Worm (Caenorhabditis elegans) whole organism, L4 larva: Measurements from ENCODE around the gene gck-3.
A peak's percentile ranks its signal among the peaks of the same experiment; 100 is the strongest.

Source experiments
- D1046.2 ChIP-seq: fragments of 200-800 bp; sonication (Bioruptor generic); IDR thresholded peaks from 2 replicates; pipeline ENCODE4 v1.3.6; 2022; ENCODE audit warnings: missing genetic modification characterization, missing compliant biosample characterization
- F26F4.8 ChIP-seq: fragments of 200-800 bp; sonication (Bioruptor generic); conservative IDR thresholded peaks from 2 replicates; pipeline ENCODE4 v1.3.6; 2022; ENCODE audit warnings: missing genetic modification characterization, missing compliant biosample characterization
- R02D3.7 ChIP-seq: fragments of 150-350 bp; sonication (generic microtip); optimal IDR thresholded peaks from 3 replicates; lab custom pipeline; 2014; ENCODE audit warnings: missing biosample characterization, missing genetic modification characterization
- T26A8.4 ChIP-seq: fragments of 200-800 bp; sonication (Bioruptor generic); IDR thresholded peaks from 2 replicates; pipeline ENCODE4 v1.3.6; 2022; ENCODE audit warnings: missing genetic modification characterization, missing compliant biosample characterization
- aha-1 ChIP-seq: fragments of 150-350 bp; peaks from one replicate; lab custom pipeline; 2014; ENCODE audit warnings: missing biosample characterization, missing genetic modification characterization
- daf-8 ChIP-seq: fragments of 200-800 bp; sonication (Bioruptor generic); IDR thresholded peaks from 2 replicates; pipeline ENCODE4 v1.3.6; 2022; ENCODE audit warnings: missing genetic modification characterization, missing compliant biosample characterization
- dmd-6 ChIP-seq: fragments of 200-800 bp; sonication (Bioruptor generic); IDR thresholded peaks from 2 replicates; pipeline ENCODE4 v1.3.6; 2022; ENCODE audit warnings: missing genetic modification reagents, missing genetic modification characterization, missing compliant biosample characterization
- dmd-9 ChIP-seq: fragments of 200-800 bp; sonication (Bioruptor generic); IDR thresholded peaks from 2 replicates; pipeline ENCODE4 v1.3.6; 2022; ENCODE audit warnings: missing genetic modification reagents, missing genetic modification characterization, missing compliant biosample characterization
- dve-1 ChIP-seq: sonication (generic microtip); optimal IDR thresholded peaks from 2 replicates; lab custom pipeline; 2017; ENCODE audit warnings: antibody characterized with exemption, mild to moderate bottlenecking, missing genetic modification characterization, missing compliant biosample characterization; ENCODE audit not compliant: insufficient read depth
- egl-43 ChIP-seq: fragments of 200-800 bp; sonication (Bioruptor generic); IDR thresholded peaks from 2 replicates; pipeline ENCODE4 v1.3.6; 2022; ENCODE audit warnings: missing genetic modification reagents, missing genetic modification characterization, missing compliant biosample characterization
- hif-1 ChIP-seq, 2 experiments: sonication (generic microtip); optimal IDR thresholded peaks; 2 replicates each; lab custom pipeline; 2016 to 2017; ENCODE audit warnings: missing compliant biosample characterization in 2 of 2, missing genetic modification characterization in 2 of 2, missing genetic modification reagents in 2 of 2, missing genotype in 2 of 2, mild to moderate bottlenecking in 1 of 2
- lin-1 ChIP-seq: fragments of 200-800 bp; sonication (Bioruptor generic); IDR thresholded peaks from 2 replicates; pipeline ENCODE4 v1.3.6; 2022; ENCODE audit warnings: missing genetic modification reagents, missing genetic modification characterization, missing compliant biosample characterization
- lin-13 ChIP-seq: fragments of 150-350 bp; optimal IDR thresholded peaks from 2 replicates; lab custom pipeline; 2014; ENCODE audit warnings: missing biosample characterization, missing genetic modification reagents, missing genetic modification characterization
- lir-3 ChIP-seq: sonication (generic microtip); optimal IDR thresholded peaks from 2 replicates; lab custom pipeline; 2016; ENCODE audit warnings: mild to moderate bottlenecking, missing genetic modification characterization, missing compliant biosample characterization
- mes-2 ChIP-seq: sonication (generic microtip); optimal IDR thresholded peaks from 2 replicates; lab custom pipeline; 2016; ENCODE audit warnings: missing genotype, mild to moderate bottlenecking, missing genetic modification characterization, missing compliant biosample characterization; ENCODE audit not compliant: poor library complexity, severe bottlenecking
- mxl-2 ChIP-seq: fragments of 200-800 bp; sonication (Bioruptor generic); conservative IDR thresholded peaks from 2 replicates; pipeline ENCODE4 v1.3.6; 2022; ENCODE audit warnings: missing genetic modification reagents, missing genetic modification characterization, missing compliant biosample characterization
- nhr-102 ChIP-seq: sonication (generic microtip); optimal IDR thresholded peaks from 2 replicates; lab custom pipeline; 2016; ENCODE audit warnings: mild to moderate bottlenecking, missing genetic modification characterization, moderate library complexity, missing compliant biosample characterization
- nhr-11 ChIP-seq: fragments of 150-350 bp; optimal IDR thresholded peaks from 2 replicates; lab custom pipeline; 2014; ENCODE audit warnings: missing biosample characterization, missing genetic modification characterization
- nhr-48 ChIP-seq: sonication (generic microtip); optimal IDR thresholded peaks from 2 replicates; lab custom pipeline; 2016; ENCODE audit warnings: mild to moderate bottlenecking, missing genetic modification characterization, missing compliant biosample characterization
- php-3 ChIP-seq: fragments of 200-800 bp; sonication (Bioruptor generic); IDR thresholded peaks from 2 replicates; pipeline ENCODE4 v1.3.6; 2022; ENCODE audit warnings: missing genetic modification reagents, missing genetic modification characterization, missing compliant biosample characterization
- pqm-1 ChIP-seq: sonication (generic microtip); optimal IDR thresholded peaks from 2 replicates; lab custom pipeline; 2017; ENCODE audit warnings: missing biosample characterization, missing genetic modification characterization
- set-16 ChIP-seq: fragments of 200-800 bp; sonication (Bioruptor generic); IDR thresholded peaks from 2 replicates; pipeline ENCODE4 v1.3.6; 2022; ENCODE audit warnings: missing genetic modification reagents, missing genetic modification characterization, missing compliant biosample characterization
- snpc-4 ChIP-seq: fragments of 150-350 bp; optimal IDR thresholded peaks from 2 replicates; lab custom pipeline; 2014; ENCODE audit warnings: missing biosample characterization, missing genetic modification characterization
- tag-97 ChIP-seq: fragments of 200-800 bp; sonication (Bioruptor generic); IDR thresholded peaks from 2 replicates; pipeline ENCODE4 v1.3.6; 2022; ENCODE audit warnings: missing genetic modification characterization, missing compliant biosample characterization
- unc-62 ChIP-seq, 3 experiments: fragments of 150-350 bp in 1 of 3; sonication (generic microtip); optimal IDR thresholded peaks in 2 of 3; peaks in 1 of 3; 1 replicate in 1 of 3; 2 replicates in 2 of 3; lab custom pipeline; 2014 to 2017; ENCODE audit warnings: missing biosample characterization in 3 of 3, missing genetic modification characterization in 3 of 3, missing genetic modification reagents in 3 of 3, missing genotype in 1 of 3
- vab-7 ChIP-seq: fragments of 200-800 bp; sonication (Bioruptor generic); IDR thresholded peaks from 2 replicates; pipeline ENCODE4 v1.3.6; 2022; ENCODE audit warnings: missing genetic modification reagents, missing genetic modification characterization, missing compliant biosample characterization
- zfp-2 ChIP-seq: sonication (generic microtip); optimal IDR thresholded peaks from 2 replicates; lab custom pipeline; 2016; ENCODE audit warnings: mild to moderate bottlenecking, missing genetic modification characterization, missing compliant biosample characterization
- zfp-3 ChIP-seq: fragments of 200-800 bp; sonication (Bioruptor generic); conservative IDR thresholded peaks from 2 replicates; pipeline ENCODE4 v1.3.6; 2022; ENCODE audit warnings: missing genetic modification reagents, missing genetic modification characterization, missing compliant biosample characterization
- ztf-11 ChIP-seq: fragments of 150-350 bp; optimal IDR thresholded peaks from 2 replicates; lab custom pipeline; 2014; ENCODE audit warnings: missing biosample characterization, missing genetic modification characterization

Gene gck-3

ce11 chrV:17951172-17951999 is 15.3 kb downstream of the gck-3 start, which contains the start of gene Y59A8B.24 (continued):
- TF ChIP-seq D1046.2 (GFP tag; lab: Robert Waterston, UW) (no peak), zfp-3 (peak; percentile 74; the same call in 1 of the 2 replicates), snpc-4 (tag; lab: Kevin White, UChicago) (no peak), hif-1 (tag; optimal IDR thresholded peaks at IDR 0.05; lab: Kevin White, UChicago) (peak; percentile 88 to 100), daf-8 (GFP tag; lab: Robert Waterston, UW) (no peak), nhr-11 (peak; percentile 95), dmd-6 (peak; percentile 87), aha-1 (tag; lab: Kevin White, UChicago) (peak; percentile 100)

DNA sequence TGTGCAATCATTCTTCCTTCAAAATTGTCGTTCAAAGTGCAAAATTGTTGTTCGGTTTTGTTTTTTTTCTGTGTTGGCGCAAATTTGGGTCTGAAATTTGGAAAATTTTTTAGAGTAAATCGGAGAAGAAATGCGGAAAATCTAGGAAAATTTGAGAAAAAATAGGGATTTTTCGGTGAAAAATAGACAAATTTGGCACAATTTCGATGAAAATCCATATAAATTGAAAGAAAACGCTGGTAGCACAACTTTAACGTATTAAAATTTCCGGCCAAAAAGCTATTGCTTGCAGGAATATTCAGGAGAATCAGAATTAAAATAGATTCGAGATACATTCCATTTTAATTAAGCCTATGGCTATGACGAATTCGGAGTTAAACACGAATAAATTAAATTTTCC is 17.6 kb downstream of the gck-3 start, which contains the start of gene dpy-21:
Gene dpy-21, minus strand, starts transcription at position 101 of the 400 bp plus-strand sequence.
- TF ChIP-seq nhr-102 (tag; lab: Kevin White, UChicago) (no peak), aha-1 (tag; lab: Kevin White, UChicago) (peak; percentile 84)
- TF ChIP-seq, all 104 proteins: peak for 1

DNA sequence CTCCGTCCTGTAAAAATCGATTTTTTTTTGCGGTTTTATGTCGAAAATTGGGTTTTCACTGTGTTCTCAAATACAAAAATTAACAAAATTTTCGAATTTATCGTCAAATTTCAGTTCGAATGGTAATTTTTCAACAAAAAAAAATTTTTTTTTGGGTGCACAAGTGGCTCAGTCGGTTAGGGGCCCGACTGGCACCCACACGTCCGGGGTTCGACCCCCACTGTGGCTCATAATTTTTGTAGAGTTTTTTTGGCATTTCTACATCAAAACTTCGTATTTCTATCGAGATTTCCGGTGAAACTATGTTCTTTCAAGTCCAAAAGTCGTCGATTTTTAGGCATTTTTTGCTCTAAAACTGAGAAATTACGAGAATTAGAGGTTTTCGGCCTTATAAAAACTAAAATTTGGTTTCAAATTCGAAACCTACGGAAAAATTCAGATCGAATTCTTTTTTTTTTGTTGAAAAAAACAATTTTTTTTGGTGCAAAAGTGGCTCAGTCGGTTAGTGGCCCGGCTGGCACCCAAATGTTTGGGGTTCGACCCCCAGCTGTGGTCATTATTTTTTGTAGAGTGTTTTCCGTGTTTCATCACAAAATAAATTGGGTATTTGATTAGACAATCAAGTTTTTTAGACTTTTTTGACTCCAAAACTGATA is 18.5 kb downstream of the gck-3 start:
- TF ChIP-seq unc-62 (GFP tag; optimal IDR thresholded peaks at IDR 0.05 in 1 of 2; lab: Kevin White, UChicago) (peak in 1 of 2 experiments; percentile 81), unc-62 (tag; optimal IDR thresholded peaks at IDR 0.05; lab: Kevin White, UChicago) (no peak), F26F4.8 (GFP tag; lab: Robert Waterston, UW) (no peak)

DNA sequence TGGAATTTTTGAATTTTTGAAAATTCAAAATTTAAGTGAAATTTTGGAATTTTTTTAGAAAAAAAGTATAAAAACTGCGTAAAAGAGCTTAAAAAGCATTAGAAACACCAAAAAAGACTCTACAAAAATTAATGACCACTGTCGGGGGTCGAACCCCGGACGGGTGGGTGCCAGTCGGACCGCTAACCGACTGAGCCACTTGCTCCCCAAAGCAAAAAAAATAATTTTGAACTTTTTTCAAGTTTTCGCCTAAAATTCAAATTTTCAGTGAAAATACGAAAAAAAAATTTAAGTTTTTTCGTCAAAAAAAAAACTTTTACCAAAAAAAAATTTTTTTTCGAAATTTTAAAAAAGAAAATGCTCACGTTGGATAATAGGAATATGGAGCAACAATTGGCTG is 19.4 kb downstream of the gck-3 start:
- TF ChIP-seq php-3 (GFP tag; lab: Robert Waterston, UW) (no peak), set-16 (no peak), dve-1 (no peak), mes-2 (tag; lab: Kevin White, UChicago) (no peak), R02D3.7 (tag; lab: Kevin White, UChicago) (no peak), tag-97 (GFP tag; lab: Robert Waterston, UW) (no peak), T26A8.4 (no peak), dmd-9 (GFP tag; lab: Robert Waterston, UW) (no peak), dmd-6 (no peak), ztf-11 (no peak), pqm-1 (tag; lab: Kevin White, UChicago) (no peak), mxl-2 (GFP tag; lab: Robert Waterston, UW) (no peak), zfp-2 (tag; lab: Kevin White, UChicago) (no peak), aha-1 (tag; lab: Kevin White, UChicago) (no peak), lin-1 (GFP tag; lab: Robert Waterston, UW) (no peak), vab-7 (no peak), nhr-48 (tag; lab: Kevin White, UChicago) (no peak), lir-3 (tag; lab: Kevin White, UChicago) (no peak), egl-43 (GFP tag; lab: Robert Waterston, UW) (no peak)

ce11 chrV:17945460-17945859 is 21.2 kb downstream of the gck-3 start:
- TF ChIP-seq set-16 (peak; percentile 78), lin-13 (GFP tag; lab: Kevin White, UChicago) (no peak)
